Worm (Caenorhabditis elegans) whole organism, L3 larva: ENCODE measurements around the gene Y47D7A.9.

Source experiments
- aly-2 ChIP-seq: fragments of 150-350 bp; optimal IDR thresholded peaks from 2 replicates; lab custom pipeline; 2014; ENCODE audit warnings: missing biosample characterization, missing genetic modification characterization
- fkh-10 ChIP-seq: sonication (generic microtip); optimal IDR thresholded peaks from 2 replicates; lab custom pipeline; 2017; ENCODE audit warnings: missing biosample characterization, missing genetic modification reagents, missing genetic modification characterization
- nhr-28 ChIP-seq: fragments of 150-350 bp; optimal IDR thresholded peaks from 2 replicates; lab custom pipeline; 2014; ENCODE audit warnings: missing biosample characterization, missing genetic modification characterization
- nhr-77 ChIP-seq: fragments of 150-350 bp; optimal IDR thresholded peaks from 2 replicates; lab custom pipeline; 2014; ENCODE audit warnings: missing biosample characterization, missing genetic modification characterization
- snpc-4 ChIP-seq: fragments of 150-350 bp; optimal IDR thresholded peaks from 2 replicates; lab custom pipeline; 2014; ENCODE audit warnings: missing biosample characterization, missing genetic modification characterization

- no peak for TF ChIP-seq fkh-10 (GFP tag; lab: Kevin White, UChicago)
- no peak for TF ChIP-seq aly-2
- no peak for TF ChIP-seq nhr-28 (tag; lab: Kevin White, UChicago)
- no peak for TF ChIP-seq snpc-4 (tag; lab: Kevin White, UChicago)
- no peak for TF ChIP-seq nhr-77
Observed at ce11 chrV:4400118-4400517, 23.6 kb downstream of the Y47D7A.9 start, which contains the start of gene F13A2.4.
